ENCODE assay signal across 1 fruit fly cellular context in the genomic region with DNA sequence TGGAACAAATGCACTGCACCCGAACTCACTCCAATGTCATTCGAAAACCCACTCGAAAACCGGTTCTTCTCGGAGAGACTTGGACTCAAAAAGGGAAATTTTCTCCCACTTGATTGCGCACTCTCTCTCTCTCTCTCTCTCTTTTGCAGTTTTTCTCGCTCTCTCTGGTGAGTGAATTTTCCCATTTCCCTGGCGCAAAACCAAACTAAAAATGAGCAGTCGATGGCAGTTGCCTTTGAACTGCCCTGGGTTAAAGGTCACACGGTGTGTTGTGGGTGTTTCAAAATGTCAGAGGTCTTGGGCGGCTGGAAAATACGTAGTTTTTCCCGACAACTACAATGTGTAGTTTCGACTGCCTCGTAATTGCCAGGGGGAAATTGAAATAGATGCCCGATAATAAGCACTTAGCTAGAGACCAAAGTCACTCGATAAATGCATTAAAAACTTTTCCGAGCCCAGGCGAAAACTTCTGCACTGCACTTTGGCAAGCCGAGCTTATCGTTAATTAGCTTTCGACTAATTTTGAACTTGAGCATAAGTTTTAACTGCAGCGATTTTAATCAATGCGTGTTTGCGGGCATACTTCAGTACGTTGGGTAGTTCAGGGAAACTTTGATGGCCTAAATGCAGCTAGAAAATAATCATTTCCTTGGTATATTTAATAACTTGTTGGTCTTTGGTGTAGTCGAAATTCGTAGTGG.
TF ChIP-seq lines count a peak whose summit lies in the region.

No protein-coding gene starts in this region.

TF ChIP-seq in whole organism, embryonic, 481 proteins besides CTCF, POLR2A, EP300 and RAD21 (continued from another document and continues in another):
- TF ChIP-seq CG9215 (GFP tag; IDR thresholded peaks at IDR 0.05; lab: Robert Waterston, UW) (no peak), CG9437 (GFP tag; optimal IDR thresholded peaks at IDR 0.05; lab: Kevin White, UChicago) (no peak), knrl (GFP tag; IDR thresholded peaks at IDR 0.05; lab: Robert Waterston, UW; ENCODE audit: partially characterized antibody) (peak; percentile 35; the same call in 1 of the 3 replicates), CG17186 (GFP tag; optimal IDR thresholded peaks at IDR 0.05; lab: Kevin White, UChicago) (no peak), Hr78 (GFP tag; optimal IDR thresholded peaks at IDR 0.05; lab: Kevin White, UChicago) (peak in 1 of 2 experiments; percentile 100), dmrt99B (tag; optimal IDR thresholded peaks at IDR 0.05; lab: Kevin White, UChicago) (no peak), HLH3B (GFP tag; IDR thresholded peaks at IDR 0.05; lab: Robert Waterston, UW) (peak; percentile 22; the same call in 1 of the 2 replicates), bowl (GFP tag; IDR thresholded peaks at IDR 0.05; lab: Robert Waterston, UW) (no peak), Lim3 (GFP tag; IDR thresholded peaks at IDR 0.05; lab: Robert Waterston, UW) (no peak), dimm (GFP tag; IDR thresholded peaks at IDR 0.05; lab: Robert Waterston, UW) (no peak), CG10654 (GFP tag; optimal IDR thresholded peaks at IDR 0.05; lab: Kevin White, UChicago) (no peak), chinmo (GFP tag; IDR thresholded peaks at IDR 0.05; lab: Robert Waterston, UW; ENCODE audit: partially characterized antibody) (peak; percentile 75; the same call in 1 of the 4 replicates), CG7745 (tag; optimal IDR thresholded peaks at IDR 0.05; lab: Kevin White, UChicago) (peak; percentile 8), ranshi (GFP tag; IDR thresholded peaks at IDR 0.05; lab: Robert Waterston, UW) (no peak), Bgb (GFP tag; IDR thresholded peaks at IDR 0.05; lab: Robert Waterston, UW; ENCODE audit: partially characterized antibody) (peak; percentile 64), CG17359 (tag; optimal IDR thresholded peaks at IDR 0.05; lab: Kevin White, UChicago) (peak; percentile 1), ase (GFP tag; IDR thresholded peaks at IDR 0.05; lab: Robert Waterston, UW) (no peak), slou (GFP tag; optimal IDR thresholded peaks at IDR 0.05; lab: Kevin White, UChicago) (no peak), jing (GFP tag; optimal IDR thresholded peaks at IDR 0.05; lab: Kevin White, UChicago) (peak; percentile 48), Abd-B (GFP tag; optimal IDR thresholded peaks at IDR 0.05; lab: Kevin White, UChicago) (no peak), hkb (optimal IDR thresholded peaks at IDR 0.05; lab: Kevin White, UChicago) (peak; percentile 10), hkb (GFP tag; IDR thresholded peaks at IDR 0.05; lab: Robert Waterston, UW) (peak; percentile 63), HLHmδ (GFP tag; optimal IDR thresholded peaks at IDR 0.05; lab: Kevin White, UChicago) (peak; percentile 64), croc (GFP tag; conservative IDR thresholded peaks at IDR 0.05; lab: Robert Waterston, UW) (no peak), CG15601 (tag; optimal IDR thresholded peaks at IDR 0.05; lab: Kevin White, UChicago) (peak; percentile 22), CrebB (tag; optimal IDR thresholded peaks at IDR 0.05; lab: Kevin White, UChicago) (no peak), CG8388 (GFP tag; optimal IDR thresholded peaks at IDR 0.05; lab: Kevin White, UChicago) (no peak), CG7271 (tag; optimal IDR thresholded peaks at IDR 0.05; lab: Kevin White, UChicago) (no peak), CG12769 (tag; optimal IDR thresholded peaks at IDR 0.05; lab: Kevin White, UChicago) (peak; percentile 25), lmd (GFP tag; IDR thresholded peaks at IDR 0.05; lab: Robert Waterston, UW) (no peak), fd64A (GFP tag; optimal IDR thresholded peaks at IDR 0.05; lab: Kevin White, UChicago) (no peak), tap (tag; optimal IDR thresholded peaks at IDR 0.05; lab: Kevin White, UChicago) (no peak), kni (GFP tag; optimal IDR thresholded peaks at IDR 0.05; lab: Kevin White, UChicago) (peak; percentile 41), vvl (GFP tag; IDR thresholded peaks at IDR 0.05; lab: Robert Waterston, UW) (peak; percentile 61; the same call in 1 of the 2 replicates), lov (optimal IDR thresholded peaks at IDR 0.05; lab: Kevin White, UChicago) (no peak), lov (GFP tag; IDR thresholded peaks at IDR 0.05; lab: Robert Waterston, UW) (peak; percentile 43; the same call in 1 of the 3 replicates), hbn (GFP tag; IDR thresholded peaks at IDR 0.05; lab: Robert Waterston, UW; ENCODE audit: partially characterized antibody) (peak; percentile 19; the same call in 1 of the 2 replicates), NFAT (GFP tag; IDR thresholded peaks at IDR 0.05; lab: Robert Waterston, UW) (no peak), cato (GFP tag; optimal IDR thresholded peaks at IDR 0.05; lab: Kevin White, UChicago; ENCODE audit: borderline replicate concordance) (no peak), disco-r (GFP tag; optimal IDR thresholded peaks at IDR 0.05; lab: Kevin White, UChicago) (no peak), Camta (GFP tag; optimal IDR thresholded peaks at IDR 0.05; lab: Kevin White, UChicago) (no peak), CG4820 (GFP tag; optimal IDR thresholded peaks at IDR 0.05; lab: Kevin White, UChicago) (no peak), trem (tag; optimal IDR thresholded peaks at IDR 0.05; lab: Kevin White, UChicago) (peak; percentile 36), fd96Cb (tag; optimal IDR thresholded peaks at IDR 0.05; lab: Kevin White, UChicago) (no peak), Sox100B (GFP tag; optimal IDR thresholded peaks at IDR 0.05; lab: Kevin White, UChicago) (no peak), CG17829 (tag; optimal IDR thresholded peaks at IDR 0.05; lab: Kevin White, UChicago) (peak; percentile 74), Sox102F (GFP tag; optimal IDR thresholded peaks at IDR 0.05; lab: Kevin White, UChicago) (no peak), CG6854 (GFP tag; optimal IDR thresholded peaks at IDR 0.05; lab: Kevin White, UChicago) (no peak), sens (GFP tag; lab: Kevin White, UChicago) (peak; percentile 85), Hr3 (GFP tag; optimal IDR thresholded peaks at IDR 0.05; lab: Kevin White, UChicago) (no peak), ara (GFP tag; IDR thresholded peaks at IDR 0.05; lab: Robert Waterston, UW) (0 out of 2 replicates have a peak, but pooled peaks have one; percentile 46), CG17385 (GFP tag; optimal IDR thresholded peaks at IDR 0.05; lab: Kevin White, UChicago) (peak; percentile 26), Pdp1 (GFP tag; optimal IDR thresholded peaks at IDR 0.05; lab: Kevin White, UChicago) (no peak), CkIIα-i1 (GFP tag; IDR thresholded peaks at IDR 0.05; lab: Robert Waterston, UW) (no peak), CG6791 (GFP tag; IDR thresholded peaks at IDR 0.05; lab: Robert Waterston, UW; ENCODE audit: partially characterized antibody) (peak; percentile 72; the same call in 2 of the 3 replicates), peb (GFP tag; IDR thresholded peaks at IDR 0.05; lab: Robert Waterston, UW) (no peak), row (GFP tag; IDR thresholded peaks at IDR 0.05; lab: Robert Waterston, UW) (no peak), stwl (tag; optimal IDR thresholded peaks at IDR 0.05; lab: Kevin White, UChicago) (no peak), CG11723 (GFP tag; optimal IDR thresholded peaks at IDR 0.05; lab: Kevin White, UChicago) (no peak), CG2199 (GFP tag; IDR thresholded peaks at IDR 0.05; lab: Robert Waterston, UW) (peak; percentile 90; the same call in 2 of the 3 replicates), CG33213 (GFP tag; optimal IDR thresholded peaks at IDR 0.05; lab: Kevin White, UChicago) (no peak), Taf1 (GFP tag; IDR thresholded peaks at IDR 0.05; lab: Robert Waterston, UW) (no peak), fru (optimal IDR thresholded peaks at IDR 0.05; lab: Kevin White, UChicago) (no peak), Meics (GFP tag; optimal IDR thresholded peaks at IDR 0.05; lab: Kevin White, UChicago) (no peak), Deaf1 (tag; optimal IDR thresholded peaks at IDR 0.05; lab: Kevin White, UChicago) (peak; percentile 66), pan (optimal IDR thresholded peaks at IDR 0.05; lab: Kevin White, UChicago) (no peak), pan (GFP tag; optimal IDR thresholded peaks at IDR 0.05 in 1 of 2, IDR thresholded peaks at IDR 0.05 in 1 of 2) (peak in 1 of 2 experiments; percentile 37), otp (GFP tag; IDR thresholded peaks at IDR 0.05; lab: Robert Waterston, UW) (0 out of 3 replicates have a peak, but pooled peaks have one; percentile 24), Optix (GFP tag; IDR thresholded peaks at IDR 0.05; lab: Robert Waterston, UW) (no peak; the same call in 2 of the 3 replicates), CG10147 (GFP tag; optimal IDR thresholded peaks at IDR 0.05; lab: Kevin White, UChicago) (no peak), CG10431 (GFP tag; optimal IDR thresholded peaks at IDR 0.05; lab: Kevin White, UChicago) (no peak), vnd (GFP tag; IDR thresholded peaks at IDR 0.05; lab: Robert Waterston, UW; ENCODE audit: partially characterized antibody) (no peak), wdn (GFP tag; IDR thresholded peaks at IDR 0.05; lab: Robert Waterston, UW) (no peak), Med (GFP tag; lab: Kevin White, UChicago) (peak; percentile 85), tll (GFP tag; optimal IDR thresholded peaks at IDR 0.05; lab: Kevin White, UChicago) (peak in 1 of 2 experiments; percentile 17), CG17612 (GFP tag; IDR thresholded peaks at IDR 0.05; lab: Robert Waterston, UW) (no peak), HHEX (GFP tag; optimal IDR thresholded peaks at IDR 0.05; lab: Kevin White, UChicago) (peak; percentile 16), unc-4 (GFP tag; IDR thresholded peaks at IDR 0.05; lab: Robert Waterston, UW; ENCODE audit: partially characterized antibody) (no peak; the same call in 1 of the 2 replicates), Opbp (GFP tag; IDR thresholded peaks at IDR 0.05; lab: Robert Waterston, UW; ENCODE audit: partially characterized antibody) (peak; percentile 67; the same call in 1 of the 3 replicates), unpg (GFP tag; optimal IDR thresholded peaks at IDR 0.05; lab: Kevin White, UChicago) (no peak), sr (GFP tag; IDR thresholded peaks at IDR 0.05; lab: Robert Waterston, UW) (0 out of 3 replicates have a peak, but pooled peaks have one; percentile 43), CG8089 (GFP tag; optimal IDR thresholded peaks at IDR 0.05; lab: Kevin White, UChicago) (no peak), CG43689 (GFP tag; IDR thresholded peaks at IDR 0.05; lab: Robert Waterston, UW) (no peak), CG4707 (GFP tag; optimal IDR thresholded peaks at IDR 0.05; lab: Kevin White, UChicago) (peak; percentile 62), Kr (GFP tag; optimal IDR thresholded peaks at IDR 0.05; lab: Kevin White, UChicago) (no peak), CG16813 (GFP tag; IDR thresholded peaks at IDR 0.05; lab: Robert Waterston, UW; ENCODE audit: partially characterized antibody) (peak; percentile 27; the same call in 1 of the 3 replicates), az2 (GFP tag; optimal IDR thresholded peaks at IDR 0.05; lab: Kevin White, UChicago) (no peak), zfh1 (GFP tag; IDR thresholded peaks at IDR 0.05; lab: Robert Waterston, UW) (peak; percentile 11; the same call in 1 of the 3 replicates), CG11560 (tag; IDR thresholded peaks at IDR 0.05; lab: Robert Waterston, UW) (no peak), sens-2 (GFP tag; IDR thresholded peaks at IDR 0.05; lab: Robert Waterston, UW) (no peak), CG8944 (GFP tag; optimal IDR thresholded peaks at IDR 0.05; lab: Kevin White, UChicago) (no peak), CG17802 (tag; optimal IDR thresholded peaks at IDR 0.05; lab: Kevin White, UChicago) (no peak), vfl (GFP tag; optimal IDR thresholded peaks at IDR 0.05; lab: Kevin White, UChicago) (no peak), Six4 (GFP tag; optimal IDR thresholded peaks at IDR 0.05; lab: Kevin White, UChicago) (no peak), Xbp1 (GFP tag; optimal IDR thresholded peaks at IDR 0.05; lab: Kevin White, UChicago) (no peak), grn (GFP tag; optimal IDR thresholded peaks at IDR 0.05; lab: Kevin White, UChicago) (peak; percentile 42), CG17361 (GFP tag; IDR thresholded peaks at IDR 0.05; lab: Robert Waterston, UW) (no peak), MBD-R2 (GFP tag; IDR thresholded peaks at IDR 0.05; lab: Robert Waterston, UW) (no peak), CG12219 (GFP tag; optimal IDR thresholded peaks at IDR 0.05; lab: Kevin White, UChicago) (peak; percentile 13), Rx (GFP tag; IDR thresholded peaks at IDR 0.05; lab: Robert Waterston, UW) (no peak), CG18619 (GFP tag; optimal IDR thresholded peaks at IDR 0.05; lab: Kevin White, UChicago) (no peak), Myb (GFP tag; optimal IDR thresholded peaks at IDR 0.05; lab: Kevin White, UChicago) (no peak), yki (optimal IDR thresholded peaks at IDR 0.05; lab: Kevin White, UChicago) (peak; percentile 98), CG13123 (GFP tag; optimal IDR thresholded peaks at IDR 0.05; lab: Kevin White, UChicago) (no peak), B-H1 (GFP tag; IDR thresholded peaks at IDR 0.05; lab: Robert Waterston, UW) (no peak; the same call in 2 of the 3 replicates), pb (GFP tag; optimal IDR thresholded peaks at IDR 0.05; lab: Kevin White, UChicago) (no peak), CG6683 (GFP tag; optimal IDR thresholded peaks at IDR 0.05; lab: Kevin White, UChicago) (no peak), salm (tag; optimal IDR thresholded peaks at IDR 0.05; lab: Kevin White, UChicago) (no peak), CG5245 (GFP tag; optimal IDR thresholded peaks at IDR 0.05; lab: Kevin White, UChicago) (no peak), Mes4 (GFP tag; optimal IDR thresholded peaks at IDR 0.05; lab: Kevin White, UChicago) (peak; percentile 27), CG2712 (tag; optimal IDR thresholded peaks at IDR 0.05; lab: Kevin White, UChicago) (peak; percentile 3), Jarid2 (GFP tag; optimal IDR thresholded peaks at IDR 0.05; lab: Kevin White, UChicago) (peak; percentile 98), seq (GFP tag; IDR thresholded peaks at IDR 0.05; lab: Robert Waterston, UW) (no peak; the same call in 1 of the 2 replicates), Trl (optimal IDR thresholded peaks at IDR 0.05; lab: Kevin White, UChicago) (peak; percentile 99), Trl (GFP tag; optimal IDR thresholded peaks at IDR 0.05; lab: Kevin White, UChicago) (peak; percentile 76), al (GFP tag; IDR thresholded peaks at IDR 0.05; lab: Robert Waterston, UW) (no peak), Fer3 (tag; optimal IDR thresholded peaks at IDR 0.05; lab: Kevin White, UChicago) (no peak), CG10462 (GFP tag; optimal IDR thresholded peaks at IDR 0.05; lab: Kevin White, UChicago) (no peak), CG9797 (GFP tag; optimal IDR thresholded peaks at IDR 0.05; lab: Kevin White, UChicago) (no peak), Bdp1 (GFP tag; optimal IDR thresholded peaks at IDR 0.05; lab: Kevin White, UChicago) (no peak), tio (GFP tag; optimal IDR thresholded peaks at IDR 0.05; lab: Kevin White, UChicago) (no peak), CG15514 (GFP tag; optimal IDR thresholded peaks at IDR 0.05; lab: Kevin White, UChicago) (no peak), zf30C (GFP tag; optimal IDR thresholded peaks at IDR 0.05; lab: Kevin White, UChicago) (peak; percentile 14)
